Fruit fly (Drosophila melanogaster) whole organism, adult: Measurements from ENCODE around the gene eIF2Bepsilon.

ENCODE experiments used
- CG14711 ChIP-seq: fragments of 200-800 bp; sonication (Bioruptor generic); optimal IDR thresholded peaks from 2 replicates; lab custom pipeline; 2018; ENCODE audit warnings: missing biosample characterization, mild to moderate bottlenecking, missing genetic modification characterization, moderate library complexity
- Crg-1 ChIP-seq: fragments of 200-800 bp; sonication (Bioruptor generic); optimal IDR thresholded peaks from 2 replicates; lab custom pipeline; 2016; ENCODE audit warnings: missing biosample characterization, missing genetic modification characterization
- Mnt ChIP-seq: fragments of 200-800 bp; sonication (Bioruptor generic); optimal IDR thresholded peaks from 2 replicates; lab custom pipeline; 2016; ENCODE audit warnings: missing biosample characterization, mild to moderate bottlenecking, missing genetic modification characterization
- cic ChIP-seq: fragments of 200-800 bp; sonication (Bioruptor generic); optimal IDR thresholded peaks from 2 replicates; lab custom pipeline; 2017; ENCODE audit warnings: missing biosample characterization, mild to moderate bottlenecking, missing genetic modification characterization, moderate library complexity
- ovo ChIP-seq: fragments of 200-800 bp; sonication (Bioruptor generic); optimal IDR thresholded peaks from 2 replicates; lab custom pipeline; 2016; ENCODE audit warnings: missing biosample characterization, missing genetic modification characterization
- toe ChIP-seq: fragments of 200-800 bp; sonication (Bioruptor generic); optimal IDR thresholded peaks from 2 replicates; lab custom pipeline; 2016; ENCODE audit warnings: missing biosample characterization, missing genetic modification characterization

dm6 chrX:1908757-1909156 lies 13.9 kb downstream of the eIF2Bepsilon start, which contains the start of the genes Edem1 and Rbcn-3B:
- TF ChIP-seq CG14711 (tag; lab: Kevin White, UChicago) (peak; percentile 97), ovo (GFP tag; lab: Kevin White, UChicago) (no peak), toe (GFP tag; lab: Kevin White, UChicago) (no peak), Crg-1 (GFP tag; lab: Kevin White, UChicago) (no peak), Mnt (peak; percentile 70), cic (no peak)
